Worm (Caenorhabditis elegans) whole organism, late embryonic: ENCODE data around the gene R04B3.2.

Experiments used
- C38D4.7 ChIP-seq: fragments of 200-800 bp; sonication (Bioruptor generic); optimal IDR thresholded peaks from 2 replicates; lab custom pipeline; 2018; ENCODE audit warnings: mild to moderate bottlenecking, missing genetic modification characterization, moderate library complexity, missing compliant biosample characterization
- F13H6.1 ChIP-seq: sonication (generic microtip); optimal IDR thresholded peaks from 2 replicates; lab custom pipeline; 2016; ENCODE audit warnings: missing genetic modification characterization, missing compliant biosample characterization
- K02D7.2 ChIP-seq: sonication (generic microtip); optimal IDR thresholded peaks from 2 replicates; lab custom pipeline; 2017; ENCODE audit warnings: mild to moderate bottlenecking, missing genetic modification characterization, missing compliant biosample characterization
- K09A11.1 ChIP-seq: sonication (generic microtip); optimal IDR thresholded peaks from 2 replicates; lab custom pipeline; 2017; ENCODE audit warnings: antibody characterized with exemption, mild to moderate bottlenecking, missing genetic modification characterization, missing compliant biosample characterization; ENCODE audit not compliant: insufficient read depth
- T23F11.4 ChIP-seq: fragments of 200-800 bp; sonication (Bioruptor generic); optimal IDR thresholded peaks from 2 replicates; lab custom pipeline; 2018; ENCODE audit warnings: mild to moderate bottlenecking, missing genetic modification characterization, missing compliant biosample characterization
- Y22D7AL.16 ChIP-seq: sonication (generic microtip); optimal IDR thresholded peaks from 2 replicates; lab custom pipeline; 2016; ENCODE audit warnings: missing genetic modification characterization, missing compliant biosample characterization
- ahr-1 ChIP-seq: sonication (generic microtip); optimal IDR thresholded peaks from 2 replicates; lab custom pipeline; 2016; ENCODE audit warnings: missing genetic modification characterization, missing compliant biosample characterization
- ama-1 ChIP-seq: fragments of 150-350 bp; optimal IDR thresholded peaks from 2 replicates; lab custom pipeline; 2014
- ceh-14 ChIP-seq: sonication (generic microtip); optimal IDR thresholded peaks from 2 replicates; lab custom pipeline; 2016; ENCODE audit warnings: missing genotype, missing genetic modification characterization, missing compliant biosample characterization
- ceh-2 ChIP-seq: sonication (generic microtip); optimal IDR thresholded peaks from 2 replicates; lab custom pipeline; 2016; ENCODE audit warnings: missing genotype, missing genetic modification characterization, missing compliant biosample characterization
- ceh-22 ChIP-seq: sonication (generic microtip); optimal IDR thresholded peaks from 2 replicates; lab custom pipeline; 2017; ENCODE audit warnings: missing biosample characterization, missing genetic modification characterization
- ceh-24 ChIP-seq: sonication (generic microtip); optimal IDR thresholded peaks from 2 replicates; lab custom pipeline; 2016; ENCODE audit warnings: mild to moderate bottlenecking, missing genetic modification characterization, missing compliant biosample characterization
- ceh-48 ChIP-seq: sonication (generic microtip); optimal IDR thresholded peaks from 2 replicates; lab custom pipeline; 2016; ENCODE audit warnings: missing genetic modification characterization, inconsistent platforms, missing compliant biosample characterization
- ceh-6 ChIP-seq: fragments of 200-800 bp; sonication (Bioruptor generic); optimal IDR thresholded peaks from 2 replicates; lab custom pipeline; 2018; ENCODE audit warnings: mild to moderate bottlenecking, missing genetic modification characterization, missing compliant biosample characterization
- che-1 ChIP-seq: sonication (generic microtip); optimal IDR thresholded peaks from 2 replicates; lab custom pipeline; 2016; ENCODE audit warnings: mild to moderate bottlenecking, missing genetic modification characterization, missing compliant biosample characterization
- dve-1 ChIP-seq: sonication (generic microtip); optimal IDR thresholded peaks from 2 replicates; lab custom pipeline; 2017; ENCODE audit warnings: antibody characterized with exemption, mild to moderate bottlenecking, missing genetic modification characterization, missing compliant biosample characterization
- elt-2 ChIP-seq: sonication (generic microtip); optimal IDR thresholded peaks from 2 replicates; lab custom pipeline; 2016; ENCODE audit warnings: missing genetic modification reagents, missing genetic modification characterization, missing compliant biosample characterization
- fax-1 ChIP-seq: sonication (generic microtip); optimal IDR thresholded peaks from 2 replicates; lab custom pipeline; 2016; ENCODE audit warnings: missing genotype, missing genetic modification characterization, missing compliant biosample characterization
- gmeb-2 ChIP-seq: sonication (generic microtip); optimal IDR thresholded peaks from 2 replicates; lab custom pipeline; 2016; ENCODE audit warnings: missing genetic modification characterization, inconsistent platforms, missing compliant biosample characterization
- hlh-13 ChIP-seq: fragments of 200-800 bp; sonication (Bioruptor generic); optimal IDR thresholded peaks from 2 replicates; lab custom pipeline; 2018; ENCODE audit warnings: mild to moderate bottlenecking, missing genetic modification characterization, missing compliant biosample characterization
- hlh-30 ChIP-seq: sonication (generic microtip); optimal IDR thresholded peaks from 2 replicates; lab custom pipeline; 2017; ENCODE audit warnings: antibody characterized with exemption, missing genetic modification characterization, missing compliant biosample characterization; ENCODE audit not compliant: insufficient read depth
- lim-6 ChIP-seq: sonication (generic microtip); optimal IDR thresholded peaks from 2 replicates; lab custom pipeline; 2016; ENCODE audit warnings: missing genetic modification characterization, missing compliant biosample characterization
- lin-11 ChIP-seq: fragments of 200-800 bp; sonication (Bioruptor generic); optimal IDR thresholded peaks from 2 replicates; lab custom pipeline; 2018; ENCODE audit warnings: mild to moderate bottlenecking, missing genetic modification characterization, missing compliant biosample characterization
- madf-2 ChIP-seq: sonication (generic microtip); optimal IDR thresholded peaks from 2 replicates; lab custom pipeline; 2017; ENCODE audit warnings: missing genetic modification characterization, missing compliant biosample characterization
- nhr-11 ChIP-seq: fragments of 150-350 bp; optimal IDR thresholded peaks from 2 replicates; lab custom pipeline; 2014; ENCODE audit warnings: missing biosample characterization, missing genetic modification characterization
- npax-4 ChIP-seq: sonication (generic microtip); optimal IDR thresholded peaks from 2 replicates; lab custom pipeline; 2016; ENCODE audit warnings: missing genetic modification characterization, missing compliant biosample characterization
- pax-1 ChIP-seq: fragments of 150-350 bp; optimal IDR thresholded peaks from 2 replicates; lab custom pipeline; 2014; ENCODE audit warnings: missing biosample characterization, missing genetic modification characterization
- pha-2 ChIP-seq: sonication (generic microtip); optimal IDR thresholded peaks from 2 replicates; lab custom pipeline; 2017; ENCODE audit warnings: mild to moderate bottlenecking, missing genetic modification characterization, missing compliant biosample characterization
- pha-4 ChIP-seq: fragments of 150-350 bp; optimal IDR thresholded peaks from 2 replicates; lab custom pipeline; 2018; ENCODE audit warnings: missing biosample characterization, missing genetic modification reagents, missing genetic modification characterization
- pqm-1 ChIP-seq: sonication (generic microtip); optimal IDR thresholded peaks from 2 replicates; lab custom pipeline; 2016; ENCODE audit warnings: missing genetic modification characterization, missing compliant biosample characterization
- sdc-2 ChIP-seq: sonication (generic microtip); optimal IDR thresholded peaks from 2 replicates; lab custom pipeline; 2016; ENCODE audit warnings: missing genotype, missing genetic modification characterization, missing compliant biosample characterization
- tbx-2 ChIP-seq: sonication (generic microtip); optimal IDR thresholded peaks from 2 replicates; lab custom pipeline; 2016; ENCODE audit warnings: missing genetic modification characterization, missing compliant biosample characterization
- unc-55 ChIP-seq: sonication (generic microtip); optimal IDR thresholded peaks from 2 replicates; lab custom pipeline; 2017; ENCODE audit warnings: missing biosample characterization, missing genetic modification reagents, missing genetic modification characterization
- ztf-16 ChIP-seq: sonication (generic microtip); optimal IDR thresholded peaks from 2 replicates; lab custom pipeline; 2017; ENCODE audit warnings: missing genetic modification characterization, missing compliant biosample characterization

R04B3.2 gene

ce11 chrX:2483078-2483477, 9.6 kb upstream of the R04B3.2 start, which contains the start of gene K02E10.4:
K02E10.4 (plus strand) TSS chrX:2483263.
- TF ChIP-seq ceh-24 (tag; lab: Kevin White, UChicago) (no peak), ceh-48 (tag; lab: Kevin White, UChicago) (no peak), ama-1 (no peak), nhr-11 (tag; lab: Kevin White, UChicago) (no peak), C38D4.7 (no peak)

ce11 chrX:2482622-2483021, 9.1 kb upstream of the R04B3.2 start, which contains the start of gene K02E10.6:
K02E10.6 (minus strand) TSS chrX:2482770.
- TF ChIP-seq pqm-1 (no peak), sdc-2 (tag; lab: Kevin White, UChicago) (no peak), npax-4 (tag; lab: Kevin White, UChicago) (no peak), ztf-16 (tag; lab: Kevin White, UChicago) (no peak), che-1 (tag; lab: Kevin White, UChicago) (no peak), pha-2 (tag; lab: Kevin White, UChicago) (no peak)
- TF ChIP-seq, all 69 proteins: peak for 0

- TF ChIP-seq C38D4.7 (no peak), nhr-11 (tag; lab: Kevin White, UChicago) (no peak), hlh-30 (tag; lab: Kevin White, UChicago) (no peak), ama-1 (no peak), ahr-1 (tag; lab: Kevin White, UChicago) (no peak), pax-1 (tag; lab: Kevin White, UChicago) (no peak), ceh-48 (tag; lab: Kevin White, UChicago) (no peak), ceh-14 (tag; lab: Kevin White, UChicago) (no peak)
Measured at ce11 chrX:2478823-2479222, 5.3 kb upstream of the R04B3.2 start, which contains the start of gene K02E10.5. K02E10.5 (minus strand) TSS chrX:2478923.

ce11 chrX:2475873-2476272, 2.4 kb upstream of the R04B3.2 start, which contains the start of gene R04B3.3:
R04B3.3 (minus strand) TSS chrX:2475973.
- no peak for TF ChIP-seq pax-1 (tag; lab: Kevin White, UChicago)
- no peak for TF ChIP-seq ztf-16 (tag; lab: Kevin White, UChicago)
- no peak for TF ChIP-seq T23F11.4
- no peak for TF ChIP-seq dve-1 (tag; lab: Kevin White, UChicago)
- TF ChIP-seq ceh-6: no peak
- no peak for TF ChIP-seq C38D4.7
- TF ChIP-seq ceh-22 (tag; lab: Kevin White, UChicago): no peak
- no peak for TF ChIP-seq ceh-2 (tag; lab: Kevin White, UChicago)
- no peak for TF ChIP-seq hlh-13 (GFP tag; lab: Kevin White, UChicago)
- no peak for TF ChIP-seq tbx-2 (tag; lab: Kevin White, UChicago)
- no peak for TF ChIP-seq elt-2 (tag; lab: Kevin White, UChicago)

ce11 chrX:2471303-2471702, 2.2 kb downstream of the R04B3.2 start, which contains the start of gene R04B3.1:
R04B3.1 (minus strand) TSS chrX:2471403.
- TF ChIP-seq gmeb-2 (tag; lab: Kevin White, UChicago): no peak
- TF ChIP-seq K09A11.1 (tag; lab: Kevin White, UChicago): no peak
- TF ChIP-seq K02D7.2 (tag; lab: Kevin White, UChicago): no peak
- TF ChIP-seq ceh-14 (tag; lab: Kevin White, UChicago): no peak
- no peak for TF ChIP-seq ztf-16 (tag; lab: Kevin White, UChicago)
- TF ChIP-seq unc-55 (GFP tag; lab: Kevin White, UChicago): no peak
- TF ChIP-seq ahr-1 (tag; lab: Kevin White, UChicago): no peak
- TF ChIP-seq Y22D7AL.16 (tag; lab: Kevin White, UChicago): no peak
- no peak for TF ChIP-seq fax-1 (tag; lab: Kevin White, UChicago)
- TF ChIP-seq lim-6 (tag; lab: Kevin White, UChicago): no peak
- TF ChIP-seq pha-4 (tag; lab: Kevin White, UChicago): no peak
- no peak for TF ChIP-seq F13H6.1 (tag; lab: Kevin White, UChicago)
- no peak for TF ChIP-seq lin-11 (tag; lab: Kevin White, UChicago)
- no peak for TF ChIP-seq madf-2 (tag; lab: Kevin White, UChicago)
- no peak for TF ChIP-seq C38D4.7
